Worm (Caenorhabditis elegans) whole organism, late embryonic: ENCODE measurements around the gene gmeb-3.
"Not testable (repeated sequence)": the region's sequence is repeated elsewhere in the genome, so short reads cannot be mapped to it uniquely, and the experiment has no call there.

Source experiments
- K09A11.1 ChIP-seq: sonication (generic microtip); optimal IDR thresholded peaks from 2 replicates; lab custom pipeline; 2017; ENCODE audit warnings: antibody characterized with exemption, mild to moderate bottlenecking, missing genetic modification characterization, missing compliant biosample characterization; ENCODE audit not compliant: insufficient read depth
- ama-1 ChIP-seq: fragments of 150-350 bp; optimal IDR thresholded peaks from 2 replicates; lab custom pipeline; 2014
- ceh-24 ChIP-seq: sonication (generic microtip); optimal IDR thresholded peaks from 2 replicates; lab custom pipeline; 2016; ENCODE audit warnings: mild to moderate bottlenecking, missing genetic modification characterization, missing compliant biosample characterization
- ceh-9 ChIP-seq: sonication (generic microtip); optimal IDR thresholded peaks from 2 replicates; lab custom pipeline; 2016; ENCODE audit warnings: mild to moderate bottlenecking, missing genetic modification characterization, inconsistent platforms, missing compliant biosample characterization
- dmd-4 ChIP-seq: sonication (generic microtip); optimal IDR thresholded peaks from 2 replicates; lab custom pipeline; 2016; ENCODE audit warnings: borderline replicate concordance, missing genetic modification characterization, missing compliant biosample characterization
- dve-1 ChIP-seq: sonication (generic microtip); optimal IDR thresholded peaks from 2 replicates; lab custom pipeline; 2017; ENCODE audit warnings: antibody characterized with exemption, mild to moderate bottlenecking, missing genetic modification characterization, missing compliant biosample characterization
- ets-4 ChIP-seq: sonication (generic microtip); optimal IDR thresholded peaks from 2 replicates; lab custom pipeline; 2016; ENCODE audit warnings: missing genetic modification characterization, missing compliant biosample characterization
- fkh-10 ChIP-seq: fragments of 150-350 bp; optimal IDR thresholded peaks from 2 replicates; lab custom pipeline; 2014; ENCODE audit warnings: missing biosample characterization, missing genetic modification reagents, missing genetic modification characterization
- hlh-8 ChIP-seq: sonication (generic microtip); optimal IDR thresholded peaks from 2 replicates; lab custom pipeline; 2016; ENCODE audit warnings: missing genotype, missing genetic modification characterization, missing compliant biosample characterization
- lin-11 ChIP-seq: fragments of 200-800 bp; sonication (Bioruptor generic); optimal IDR thresholded peaks from 2 replicates; lab custom pipeline; 2018; ENCODE audit warnings: mild to moderate bottlenecking, missing genetic modification characterization, missing compliant biosample characterization
- nhr-11 ChIP-seq: fragments of 150-350 bp; optimal IDR thresholded peaks from 2 replicates; lab custom pipeline; 2014; ENCODE audit warnings: missing biosample characterization, missing genetic modification characterization
- pqm-1 ChIP-seq: sonication (generic microtip); optimal IDR thresholded peaks from 2 replicates; lab custom pipeline; 2016; ENCODE audit warnings: missing genetic modification characterization, missing compliant biosample characterization
- ztf-16 ChIP-seq: sonication (generic microtip); optimal IDR thresholded peaks from 2 replicates; lab custom pipeline; 2017; ENCODE audit warnings: missing genetic modification characterization, missing compliant biosample characterization

- not testable (repeated sequence) for TF ChIP-seq ztf-16 (tag; lab: Kevin White, UChicago); lin-11 (tag; lab: Kevin White, UChicago); dve-1; ceh-9 (tag; lab: Kevin White, UChicago); hlh-8; ets-4 (tag; lab: Kevin White, UChicago); nhr-11 (tag; lab: Kevin White, UChicago); dmd-4 (tag; lab: Kevin White, UChicago); fkh-10 (GFP tag; lab: Kevin White, UChicago); ceh-24; pqm-1; ama-1 (lab: Kevin White, UChicago); K09A11.1
These were observed 2.1 kb downstream of the gmeb-3 start for ce11 chrIII:3770370-3770769.
